Worm (Caenorhabditis elegans): ENCODE results near the gene haf-2.
A peak's percentile ranks its signal among the peaks of the same experiment; 100 is the strongest.

The haf-2 gene

ce11 chrII:7356773-7357172 lies 547 bp upstream of the haf-2 start:
- TF ChIP-seq irx-1 (tag; optimal IDR thresholded peaks at IDR 0.05) (no peak), nhr-90 (tag; optimal IDR thresholded peaks at IDR 0.05; ENCODE audit: poor library complexity) (no peak), snu-23 (GFP tag; optimal IDR thresholded peaks at IDR 0.05) (peak; percentile 30), fkh-8 (tag; optimal IDR thresholded peaks at IDR 0.05) (no peak), skn-1 (tag; optimal IDR thresholded peaks at IDR 0.05) (peak; percentile 34), unc-30 (tag; optimal IDR thresholded peaks at IDR 0.05) (no peak), ztf-11 (tag; optimal IDR thresholded peaks at IDR 0.05) (no peak), blmp-1 (tag; optimal IDR thresholded peaks at IDR 0.05) (peak; percentile 44), isw-1 (GFP tag; IDR thresholded peaks at IDR 0.05) (no peak), F16B12.6 (tag; optimal IDR thresholded peaks at IDR 0.05) (no peak), mef-2 (tag; optimal IDR thresholded peaks at IDR 0.05) (no peak), xbp-1 (tag; optimal IDR thresholded peaks at IDR 0.05) (peak; percentile 67), efl-3 (GFP tag; optimal IDR thresholded peaks at IDR 0.05) (no peak), jun-1 (tag; optimal IDR thresholded peaks at IDR 0.05) (no peak), dpl-1 (GFP tag; optimal IDR thresholded peaks at IDR 0.05) (peak; percentile 9 to 42 (median 33)), fos-1 (tag; optimal IDR thresholded peaks at IDR 0.05) (no peak), ceh-82 (tag; optimal IDR thresholded peaks at IDR 0.05) (peak in 1 of 3 experiments; percentile 37), efl-1 (optimal IDR thresholded peaks at IDR 0.05) (peak; percentile 38 to 51), efl-1 (GFP tag; optimal IDR thresholded peaks at IDR 0.05 in 1 of 2) (peak; percentile 27 to 65), lin-35 (GFP tag; optimal IDR thresholded peaks at IDR 0.05) (peak; percentile 26 to 58), pqm-1 (tag; optimal IDR thresholded peaks at IDR 0.05) (no peak), mab-9 (GFP tag; IDR thresholded peaks at IDR 0.05) (no peak), nhr-28 (tag; optimal IDR thresholded peaks at IDR 0.05) (no peak), nhr-85 (tag) (peak; percentile 5), lsy-2 (tag; optimal IDR thresholded peaks at IDR 0.05) (peak in 1 of 2 experiments; percentile 80), elt-3 (tag; optimal IDR thresholded peaks at IDR 0.05) (no peak), grh-1 (GFP tag; IDR thresholded peaks at IDR 0.05) (no peak), fkh-10 (GFP tag; optimal IDR thresholded peaks at IDR 0.05) (no peak), ceh-90 (tag; optimal IDR thresholded peaks at IDR 0.05) (no peak), mep-1 (tag; optimal IDR thresholded peaks at IDR 0.05) (no peak), ces-1 (GFP tag; optimal IDR thresholded peaks at IDR 0.05) (no peak), ama-1 (optimal IDR thresholded peaks at IDR 0.05) (no peak), hlh-4 (tag; optimal IDR thresholded peaks at IDR 0.05) (no peak)

DNA sequence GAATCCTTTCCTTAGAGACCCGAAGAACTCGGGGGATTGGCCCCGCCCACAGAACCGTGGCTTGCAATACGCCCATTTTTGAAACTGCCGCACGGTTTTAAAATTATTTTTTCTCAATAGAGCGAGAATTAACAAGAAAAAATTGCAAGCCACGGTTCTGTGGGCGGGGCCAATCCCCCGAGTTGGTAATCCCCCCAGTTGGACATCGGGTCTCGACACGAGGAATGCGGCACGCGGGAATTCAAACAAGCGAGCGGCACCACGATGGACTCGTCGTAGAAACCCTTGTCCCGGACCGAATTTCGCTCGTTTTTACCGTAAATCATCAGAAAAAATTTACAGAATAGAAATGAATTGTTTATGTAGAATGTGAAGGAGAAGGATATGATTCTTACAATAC lies 3.2 kb downstream of the haf-2 start:
- TF ChIP-seq irx-1 (tag; optimal IDR thresholded peaks at IDR 0.05) (no peak), efl-1 (optimal IDR thresholded peaks at IDR 0.05) (peak in 1 of 2 experiments; percentile 2), efl-1 (GFP tag; optimal IDR thresholded peaks at IDR 0.05 in 1 of 2) (peak in 1 of 2 experiments; percentile 20)

DNA sequence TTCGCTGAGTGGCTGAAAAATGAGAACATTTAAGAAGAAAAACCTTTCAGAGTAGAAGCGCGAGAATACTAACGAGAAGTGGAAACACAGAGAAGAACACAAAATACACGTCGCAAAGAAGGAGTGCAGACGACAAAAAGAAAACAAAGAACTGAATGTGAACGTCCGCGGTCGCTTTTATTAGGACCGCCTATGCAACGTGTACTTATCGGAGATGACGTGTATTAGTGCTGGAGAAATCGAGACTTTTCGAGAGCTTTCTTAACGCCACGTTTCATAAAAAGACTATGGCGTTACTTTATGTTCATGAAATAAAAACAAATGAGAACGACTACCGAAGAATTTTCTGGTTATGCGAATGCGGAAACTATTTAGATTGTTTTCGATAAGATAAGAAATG lies 3.7 kb downstream of the haf-2 start, which contains the start of gene hsp-4:
TSS of gene hsp-4 (minus strand) at position 139 of the 400 bp plus-strand sequence.
- TF ChIP-seq lsy-2 (tag; optimal IDR thresholded peaks at IDR 0.05) (no peak), mep-1 (tag; optimal IDR thresholded peaks at IDR 0.05) (peak; percentile 24), lin-13 (GFP tag; optimal IDR thresholded peaks at IDR 0.05) (no peak), nhr-20 (tag; optimal IDR thresholded peaks at IDR 0.05) (no peak), grh-1 (GFP tag; IDR thresholded peaks at IDR 0.05) (no peak), xbp-1 (tag; optimal IDR thresholded peaks at IDR 0.05) (peak; percentile 100), snu-23 (GFP tag; optimal IDR thresholded peaks at IDR 0.05) (no peak), Y116A8C.19 (tag; optimal IDR thresholded peaks at IDR 0.05; ENCODE audit: borderline replicate concordance) (no peak), nhr-12 (tag; optimal IDR thresholded peaks at IDR 0.05) (no peak), efl-1 (optimal IDR thresholded peaks at IDR 0.05) (no peak), efl-1 (GFP tag; optimal IDR thresholded peaks at IDR 0.05 in 1 of 2) (no peak), C04F5.9 (tag; optimal IDR thresholded peaks at IDR 0.05) (no peak), ceh-88 (GFP tag; IDR thresholded peaks at IDR 0.05) (no peak), C34B4.2 (tag; optimal IDR thresholded peaks at IDR 0.05) (no peak), ceh-90 (tag; optimal IDR thresholded peaks at IDR 0.05) (no peak), sptf-1 (tag; optimal IDR thresholded peaks at IDR 0.05) (no peak), pqm-1 (tag; optimal IDR thresholded peaks at IDR 0.05) (no peak), aha-1 (tag; optimal IDR thresholded peaks at IDR 0.05) (no peak), blmp-1 (tag; optimal IDR thresholded peaks at IDR 0.05) (peak; percentile 79), nhr-85 (tag) (no peak), lin-14 (GFP tag; optimal IDR thresholded peaks at IDR 0.05) (peak; percentile 23), fkh-10 (GFP tag; optimal IDR thresholded peaks at IDR 0.05) (no peak), nhr-47 (tag; optimal IDR thresholded peaks at IDR 0.05) (no peak), lin-35 (GFP tag; optimal IDR thresholded peaks at IDR 0.05) (no peak)

All from whole organism, L1 larva.